Fruit fly (Drosophila melanogaster) whole organism, embryonic: ENCODE results near the gene Xe7.

ENCODE experiments used
- Antp ChIP-seq: fragments of 200-800 bp; sonication (Bioruptor generic); optimal IDR thresholded peaks from 3 replicates; lab custom pipeline; 2016; ENCODE audit warnings: missing biosample characterization, missing genetic modification characterization
- BEAF-32 ChIP-seq: fragments of 200-800 bp; sonication (Bioruptor generic); optimal IDR thresholded peaks from 3 replicates; lab custom pipeline; 2017; ENCODE audit warnings: missing biosample characterization, missing genetic modification characterization, mild to moderate bottlenecking, moderate library complexity, missing genetic modification reagents
- Bdp1 ChIP-seq: fragments of 200-800 bp; sonication (Bioruptor generic); optimal IDR thresholded peaks from 3 replicates; lab custom pipeline; 2016; ENCODE audit warnings: missing biosample characterization, missing genetic modification characterization
- CG10366 ChIP-seq: fragments of 200-800 bp; sonication (Bioruptor generic); IDR thresholded peaks from 2 replicates; pipeline ENCODE4 v1.3.6; 2022; ENCODE audit warnings: missing biosample characterization, missing genetic modification characterization
- CG10959 ChIP-seq: fragments of 200-800 bp; sonication (Bioruptor generic); IDR thresholded peaks from 2 replicates; pipeline ENCODE4 v1.3.6; 2022; ENCODE audit warnings: missing biosample characterization, missing genetic modification characterization
- CG11723 ChIP-seq: fragments of 200-800 bp; sonication (Bioruptor generic); optimal IDR thresholded peaks from 2 replicates; lab custom pipeline; 2017; ENCODE audit warnings: missing biosample characterization, mild to moderate bottlenecking, missing genetic modification characterization
- CG12155 ChIP-seq: fragments of 200-800 bp; sonication (Bioruptor generic); optimal IDR thresholded peaks from 3 replicates; lab custom pipeline; 2016; ENCODE audit warnings: missing biosample characterization, missing genetic modification characterization
- CG1233 ChIP-seq: fragments of 200-800 bp; sonication (Bioruptor generic); optimal IDR thresholded peaks from 4 replicates; lab custom pipeline; 2018; ENCODE audit warnings: missing biosample characterization, mild to moderate bottlenecking, missing genetic modification characterization
- CG13624 ChIP-seq: fragments of 200-800 bp; sonication (Bioruptor generic); optimal IDR thresholded peaks from 2 replicates; lab custom pipeline; 2016; ENCODE audit warnings: missing biosample characterization, missing genetic modification characterization
- CG14014 ChIP-seq: fragments of 200-800 bp; sonication (Bioruptor generic); IDR thresholded peaks from 2 replicates; pipeline ENCODE4 v1.3.6; 2022; ENCODE audit warnings: missing biosample characterization, missing genetic modification characterization
- CG14860 ChIP-seq: fragments of 200-800 bp; sonication (Bioruptor generic); IDR thresholded peaks from 3 replicates; pipeline ENCODE4 v1.3.6; 2022; ENCODE audit warnings: missing biosample characterization, missing genetic modification characterization; ENCODE audit not compliant: partially characterized antibody
- CG18599 ChIP-seq: fragments of 200-800 bp; sonication (Bioruptor generic); optimal IDR thresholded peaks from 3 replicates; lab custom pipeline; 2017; ENCODE audit warnings: missing biosample characterization, missing genetic modification characterization, mild to moderate bottlenecking, moderate library complexity, missing genetic modification reagents
- CG6175 ChIP-seq: fragments of 200-800 bp; sonication (Bioruptor generic); IDR thresholded peaks from 3 replicates; pipeline ENCODE4 v1.3.6; 2022; ENCODE audit warnings: missing biosample characterization, missing genetic modification characterization
- CG6683 ChIP-seq: fragments of 200-800 bp; sonication (Bioruptor generic); optimal IDR thresholded peaks from 2 replicates; lab custom pipeline; 2017; ENCODE audit warnings: missing biosample characterization, mild to moderate bottlenecking, missing genetic modification characterization, missing genetic modification reagents
- CG6854 ChIP-seq: fragments of 200-800 bp; sonication (Bioruptor generic); optimal IDR thresholded peaks from 3 replicates; lab custom pipeline; 2017; ENCODE audit warnings: missing biosample characterization, mild to moderate bottlenecking, missing genetic modification characterization
- CG7556 ChIP-seq: fragments of 200-800 bp; sonication (Bioruptor generic); optimal IDR thresholded peaks from 2 replicates; lab custom pipeline; 2017; ENCODE audit warnings: missing biosample characterization, mild to moderate bottlenecking, missing genetic modification characterization
- CG8478 ChIP-seq: fragments of >200 bp; optimal IDR thresholded peaks from 2 replicates; lab custom pipeline; 2018
- CG8924 ChIP-seq: fragments of 200-800 bp; optimal IDR thresholded peaks from 3 replicates; lab custom pipeline; 2019; ENCODE audit warnings: missing biosample characterization, mild to moderate bottlenecking, missing genetic modification characterization, moderate library complexity
- D ChIP-seq, 2 experiments: fragments of 200-800 bp in 1 of 2; fragments of >200 bp in 1 of 2; sonication (Bioruptor generic) in 1 of 2; optimal IDR thresholded peaks; 2 replicates in 1 of 2; 3 replicates in 1 of 2; lab custom pipeline; 2017; ENCODE audit warnings: mild to moderate bottlenecking in 1 of 2, missing biosample characterization in 1 of 2, missing genetic modification characterization in 1 of 2, missing genetic modification reagents in 1 of 2
- Dbx ChIP-seq: fragments of 200-800 bp; sonication (Bioruptor generic); IDR thresholded peaks from 3 replicates; pipeline ENCODE4 v1.3.6; 2022; ENCODE audit warnings: missing biosample characterization, missing genetic modification characterization
- Dip3 ChIP-seq: fragments of 200-800 bp; sonication (Bioruptor generic); optimal IDR thresholded peaks from 3 replicates; lab custom pipeline; 2016; ENCODE audit warnings: missing biosample characterization, missing genetic modification characterization
- Doc3 ChIP-seq: fragments of 200-800 bp; sonication (Bioruptor generic); IDR thresholded peaks from 3 replicates; pipeline ENCODE4 v1.3.6; 2022; ENCODE audit warnings: missing biosample characterization, missing genetic modification characterization; ENCODE audit not compliant: partially characterized antibody
- E2f2 ChIP-seq: fragments of 200-800 bp; sonication (Bioruptor generic); IDR thresholded peaks from 2 replicates; pipeline ENCODE4 v1.3.6; 2022; ENCODE audit warnings: missing biosample characterization, missing genetic modification characterization
- Hand ChIP-seq: fragments of 200-800 bp; sonication (Bioruptor generic); optimal IDR thresholded peaks from 2 replicates; lab custom pipeline; 2017; ENCODE audit warnings: mild to moderate bottlenecking, missing biosample characterization, missing genetic modification reagents, missing genetic modification characterization
- Hr3 ChIP-seq: fragments of 200-800 bp; sonication (Bioruptor generic); optimal IDR thresholded peaks from 3 replicates; lab custom pipeline; 2016; ENCODE audit warnings: missing biosample characterization, missing genetic modification characterization
- Hsf ChIP-seq: fragments of 200-800 bp; sonication (Bioruptor generic); optimal IDR thresholded peaks from 3 replicates; lab custom pipeline; 2016; ENCODE audit warnings: missing biosample characterization, missing genetic modification characterization
- Kr ChIP-seq: fragments of 200-800 bp; sonication (Bioruptor generic); optimal IDR thresholded peaks from 2 replicates; lab custom pipeline; 2017; ENCODE audit warnings: missing biosample characterization, mild to moderate bottlenecking, missing genetic modification characterization
- Rfx ChIP-seq: fragments of 200-800 bp; sonication (Bioruptor generic); IDR thresholded peaks from 2 replicates; pipeline ENCODE4 v1.3.6; 2022; ENCODE audit warnings: missing biosample characterization, missing genetic modification characterization
- Six4 ChIP-seq: fragments of 200-800 bp; sonication (Bioruptor generic); optimal IDR thresholded peaks from 2 replicates; lab custom pipeline; 2016; ENCODE audit warnings: missing biosample characterization, missing genetic modification characterization
- Spps ChIP-seq: fragments of 200-800 bp; sonication (Bioruptor generic); optimal IDR thresholded peaks from 2 replicates; lab custom pipeline; 2018; ENCODE audit warnings: missing biosample characterization, mild to moderate bottlenecking, missing genetic modification characterization
- Sry-β ChIP-seq: fragments of 200-800 bp; sonication (Bioruptor generic); optimal IDR thresholded peaks from 2 replicates; lab custom pipeline; 2018; ENCODE audit warnings: missing biosample characterization, mild to moderate bottlenecking, missing genetic modification characterization, moderate library complexity
- TFAM ChIP-seq: fragments of 200-800 bp; sonication (Bioruptor generic); optimal IDR thresholded peaks from 2 replicates; lab custom pipeline; 2017; ENCODE audit warnings: missing biosample characterization, missing genetic modification characterization, inconsistent platforms
- Taf1 ChIP-seq: fragments of 200-800 bp; sonication (Bioruptor generic); IDR thresholded peaks from 2 replicates; pipeline ENCODE4 v1.3.6; 2022; ENCODE audit warnings: missing biosample characterization, missing genetic modification characterization
- Trl ChIP-seq, 3 experiments: fragments of >200 bp in 2 of 3; fragments of 200-800 bp in 1 of 3; sonication (Bioruptor generic) in 1 of 3; optimal IDR thresholded peaks; 2 replicates in 1 of 3; 3 replicates in 2 of 3; lab custom pipeline; 2016 to 2017; ENCODE audit warnings: missing biosample characterization in 1 of 3, missing genetic modification characterization in 1 of 3
- YL-1 ChIP-seq: fragments of 200-800 bp; sonication (Bioruptor generic); optimal IDR thresholded peaks from 3 replicates; lab custom pipeline; 2017; ENCODE audit warnings: missing biosample characterization, mild to moderate bottlenecking, missing genetic modification characterization
- abd-A ChIP-seq: fragments of 200-800 bp; sonication (Bioruptor generic); optimal IDR thresholded peaks from 3 replicates; lab custom pipeline; 2019; ENCODE audit warnings: missing biosample characterization, mild to moderate bottlenecking, missing genetic modification characterization, moderate library complexity
- ato ChIP-seq: fragments of 200-800 bp; sonication (Bioruptor generic); IDR thresholded peaks from 2 replicates; pipeline ENCODE4 v1.3.6; 2022; ENCODE audit warnings: missing biosample characterization, missing genetic modification characterization; ENCODE audit not compliant: partially characterized antibody
- bowl ChIP-seq: fragments of 200-800 bp; sonication (Bioruptor generic); IDR thresholded peaks from 2 replicates; pipeline ENCODE4 v1.3.6; 2022; ENCODE audit warnings: missing biosample characterization, missing genetic modification characterization
- eyg ChIP-seq: fragments of 200-800 bp; sonication (Bioruptor generic); optimal IDR thresholded peaks from 3 replicates; lab custom pipeline; 2016; ENCODE audit warnings: missing biosample characterization, missing genetic modification characterization
- gcm ChIP-seq: fragments of 200-800 bp; sonication (Bioruptor generic); optimal IDR thresholded peaks from 2 replicates; lab custom pipeline; 2019; ENCODE audit warnings: missing biosample characterization, mild to moderate bottlenecking, missing genetic modification characterization, moderate library complexity
- gsb-n ChIP-seq: fragments of 200-800 bp; sonication (Bioruptor generic); optimal IDR thresholded peaks from 3 replicates; lab custom pipeline; 2018; ENCODE audit warnings: missing biosample characterization, mild to moderate bottlenecking, missing genetic modification characterization
- ken ChIP-seq: fragments of 200-800 bp; sonication (Bioruptor generic); IDR thresholded peaks from 3 replicates; pipeline ENCODE4 v1.3.6; 2022; ENCODE audit warnings: missing biosample characterization, missing genetic modification characterization
- knrl ChIP-seq: fragments of 200-800 bp; sonication (Bioruptor generic); IDR thresholded peaks from 3 replicates; pipeline ENCODE4 v1.3.6; 2022; ENCODE audit warnings: missing biosample characterization, missing genetic modification characterization; ENCODE audit not compliant: partially characterized antibody
- mam ChIP-seq: fragments of 200-800 bp; sonication (Bioruptor generic); optimal IDR thresholded peaks from 3 replicates; lab custom pipeline; 2016; ENCODE audit warnings: missing biosample characterization, missing genetic modification characterization
- nau ChIP-seq: fragments of 200-800 bp; sonication (Bioruptor generic); optimal IDR thresholded peaks from 3 replicates; lab custom pipeline; 2017; ENCODE audit warnings: missing biosample characterization, mild to moderate bottlenecking, missing genetic modification characterization, missing genetic modification reagents
- pros ChIP-seq: fragments of 200-800 bp; sonication (Bioruptor generic); optimal IDR thresholded peaks from 3 replicates; lab custom pipeline; 2019; ENCODE audit warnings: missing biosample characterization, mild to moderate bottlenecking, missing genetic modification characterization, moderate library complexity
- sens-2 ChIP-seq: fragments of 200-800 bp; sonication (Bioruptor generic); IDR thresholded peaks from 2 replicates; pipeline ENCODE4 v1.3.6; 2022; ENCODE audit warnings: missing biosample characterization, missing genetic modification characterization
- sob ChIP-seq: fragments of 200-800 bp; sonication (Bioruptor generic); IDR thresholded peaks from 2 replicates; pipeline ENCODE4 v1.3.6; 2022; ENCODE audit warnings: missing biosample characterization, missing genetic modification characterization
- twi ChIP-seq: fragments of 200-800 bp; optimal IDR thresholded peaks from 2 replicates; lab custom pipeline; 2019; ENCODE audit warnings: missing biosample characterization, mild to moderate bottlenecking, missing genetic modification characterization, moderate library complexity

The Xe7 gene

DNA sequence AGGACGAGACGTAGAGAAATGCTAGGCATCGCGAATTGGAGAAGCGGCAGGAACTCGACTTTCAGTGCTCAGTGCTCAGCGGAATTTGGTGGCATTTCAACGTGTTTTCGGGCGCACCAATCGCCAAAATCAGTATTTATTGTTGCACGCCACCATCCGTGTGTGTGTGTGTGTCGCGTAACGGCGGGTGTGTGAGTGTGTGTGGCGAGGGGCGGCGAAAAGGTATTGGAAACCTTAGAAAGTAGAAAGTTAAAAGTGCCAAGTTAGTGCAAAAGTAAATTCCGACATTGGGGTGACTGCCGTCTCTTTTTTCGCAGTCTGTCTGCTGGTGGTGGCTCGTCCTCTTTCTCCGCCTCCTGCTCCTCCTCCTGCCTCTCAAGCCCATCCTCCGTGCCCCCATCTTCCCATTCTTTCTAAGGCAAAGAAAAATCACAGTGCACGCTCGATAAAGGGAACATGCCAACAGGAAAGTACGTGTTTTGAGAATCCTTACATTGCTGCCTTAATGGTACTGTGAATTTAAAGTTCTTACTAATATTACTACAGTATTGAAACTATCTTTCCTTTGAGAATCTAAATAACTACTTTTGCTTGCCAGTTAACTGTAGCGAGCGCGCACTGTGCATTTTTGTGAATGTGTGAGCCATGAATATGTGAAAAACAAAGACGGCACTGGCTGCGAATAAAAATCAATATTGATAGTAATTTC, 17.1 kb upstream of the Xe7 start (continued):
- TF ChIP-seq bowl (no peak), gsb-n (no peak), abd-A (tag; lab: Kevin White, UChicago) (no peak), CG1233 (GFP tag; lab: Kevin White, UChicago) (peak; percentile 11), twi (no peak), eyg (GFP tag; lab: Kevin White, UChicago) (no peak), gcm (peak; percentile 7), E2f2 (GFP tag; lab: Robert Waterston, UW) (no peak), Sry-β (no peak), CG14014 (GFP tag; lab: Robert Waterston, UW) (peak; percentile 62; the same call in 1 of the 2 replicates), ken (GFP tag; lab: Robert Waterston, UW) (peak; percentile 40; the same call in 1 of the 3 replicates), CG10366 (peak; percentile 52), CG10959 (GFP tag; lab: Robert Waterston, UW) (no peak), TFAM (no peak), CG6683 (peak; percentile 5), BEAF-32 (GFP tag; lab: Kevin White, UChicago) (no peak), mam (no peak), Bdp1 (no peak), Dbx (GFP tag; lab: Robert Waterston, UW) (0 out of 3 replicates have a peak, but pooled peaks have one; percentile 41), pros (GFP tag; lab: Kevin White, UChicago) (no peak), Antp (peak; percentile 45), CG13624 (peak; percentile 50), CG6854 (GFP tag; lab: Kevin White, UChicago) (no peak), sens-2 (no peak), sob (GFP tag; lab: Robert Waterston, UW) (peak; percentile 42; the same call in 1 of the 2 replicates), Doc3 (GFP tag; lab: Robert Waterston, UW) (no peak), ato (GFP tag; lab: Robert Waterston, UW) (no peak), Dip3 (GFP tag; lab: Kevin White, UChicago) (peak; percentile 25), CG11723 (GFP tag; lab: Kevin White, UChicago) (no peak), CG8478 (lab: Kevin White, UChicago) (no peak), CG8924 (peak; percentile 53), Six4 (GFP tag; lab: Kevin White, UChicago) (no peak), CG18599 (GFP tag; lab: Kevin White, UChicago) (peak; percentile 81), Taf1 (no peak), CG12155 (no peak), nau (GFP tag; lab: Kevin White, UChicago) (no peak), Rfx (peak; percentile 49; the same call in 1 of the 2 replicates), Trl (optimal IDR thresholded peaks at IDR 0.05; lab: Kevin White, UChicago) (no peak), Trl (GFP tag; optimal IDR thresholded peaks at IDR 0.05; lab: Kevin White, UChicago) (no peak), knrl (GFP tag; lab: Robert Waterston, UW) (no peak), Spps (tag; lab: Kevin White, UChicago) (no peak), CG6175 (GFP tag; lab: Robert Waterston, UW) (no peak), Hr3 (GFP tag; lab: Kevin White, UChicago) (peak; percentile 24), Kr (GFP tag; lab: Kevin White, UChicago) (no peak), Hand (peak; percentile 70), D (optimal IDR thresholded peaks at IDR 0.05; lab: Kevin White, UChicago) (peak; percentile 7), D (GFP tag; optimal IDR thresholded peaks at IDR 0.05; lab: Kevin White, UChicago) (peak; percentile 33), YL-1 (GFP tag; lab: Kevin White, UChicago) (no peak), Hsf (peak; percentile 55), CG7556 (GFP tag; lab: Kevin White, UChicago) (peak; percentile 57), CG14860 (GFP tag; lab: Robert Waterston, UW) (no peak)
